Worm (Caenorhabditis elegans) whole organism, L4/young adult: ENCODE results near the gene M02F4.1.

Experiments used
- W03F9.2 ChIP-seq: fragments of 150-350 bp; optimal IDR thresholded peaks from 2 replicates; lab custom pipeline; 2014; ENCODE audit warnings: missing biosample characterization, missing genetic modification characterization
- dao-5 ChIP-seq: sonication (generic microtip); optimal IDR thresholded peaks from 2 replicates; lab custom pipeline; 2016; ENCODE audit warnings: missing genotype, missing genetic modification characterization, moderate library complexity, missing compliant biosample characterization
- him-1 ChIP-seq: sonication (generic microtip); optimal IDR thresholded peaks from 2 replicates; lab custom pipeline; 2016; ENCODE audit warnings: missing genotype, missing genetic modification reagents, missing genetic modification characterization, missing compliant biosample characterization

The M02F4.1 gene

ce11 chrX:3029030-3029429, at the start of gene M02F4.1:
M02F4.1 (minus strand) TSS chrX:3029130.
- TF ChIP-seq W03F9.2 (tag; lab: Kevin White, UChicago) (no peak), him-1 (tag; lab: Kevin White, UChicago) (no peak), dao-5 (no peak)

DNA sequence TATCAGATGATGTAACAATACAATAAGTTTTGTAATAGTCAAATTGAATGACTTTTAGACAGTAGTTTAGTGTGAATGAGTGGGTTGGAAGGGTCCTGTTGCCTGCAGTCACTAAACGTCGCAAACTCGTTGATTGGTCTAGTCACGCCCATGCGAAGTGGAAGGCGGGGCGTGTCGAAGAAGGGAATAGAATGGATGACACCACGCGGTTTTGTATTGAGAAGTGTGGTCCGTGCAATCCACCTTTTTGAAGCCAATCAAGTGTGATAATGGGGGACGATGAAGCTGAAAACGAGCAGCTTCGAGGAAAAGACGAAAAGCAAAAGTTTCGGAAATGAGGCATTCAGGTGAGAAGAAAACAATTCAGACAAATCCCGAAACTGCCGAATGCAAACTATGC, 41.4 kb upstream of the M02F4.1 start, which contains the start of gene ceh-31:
TSS of gene ceh-31 (minus strand) at position 101 of the 400 bp plus-strand sequence.
- TF ChIP-seq dao-5 (no peak), him-1 (tag; lab: Kevin White, UChicago) (no peak), W03F9.2 (tag; lab: Kevin White, UChicago) (no peak)

ce11 chrX:3067052-3067451, 38.1 kb upstream of the M02F4.1 start:
- no peak for TF ChIP-seq dao-5
- no peak for TF ChIP-seq W03F9.2 (tag; lab: Kevin White, UChicago)
- no peak for TF ChIP-seq him-1 (tag; lab: Kevin White, UChicago)

DNA sequence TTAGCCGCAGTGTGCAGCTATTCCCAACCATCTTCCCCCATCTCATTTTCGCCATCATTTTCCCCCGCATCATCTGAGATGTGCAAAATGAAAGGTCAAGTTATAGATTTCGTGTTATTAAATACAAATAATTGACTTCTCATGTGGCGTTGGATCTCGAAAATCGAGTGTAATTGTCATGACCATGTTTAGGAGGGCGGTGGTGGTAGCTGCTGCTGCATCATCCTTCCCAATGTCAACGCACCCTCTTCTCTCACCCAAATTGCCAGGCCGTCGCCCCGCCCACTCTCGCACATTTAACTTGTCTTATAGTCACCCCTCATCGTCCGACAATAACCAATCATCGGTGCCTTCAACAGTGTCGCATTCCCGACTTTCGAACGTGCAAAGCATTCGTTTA, 34.3 kb upstream of the M02F4.1 start, which contains the start of gene ceh-30:
TSS of gene ceh-30 (plus strand) at position 301 of the 400 bp plus-strand sequence.
- TF ChIP-seq him-1 (tag; lab: Kevin White, UChicago) (no peak), W03F9.2 (tag; lab: Kevin White, UChicago) (no peak), dao-5 (no peak)

ce11 chrX:3061698-3062097, 32.8 kb upstream of the M02F4.1 start:
- TF ChIP-seq dao-5: no peak
- no peak for TF ChIP-seq W03F9.2 (tag; lab: Kevin White, UChicago)
- TF ChIP-seq him-1 (tag; lab: Kevin White, UChicago): no peak

ce11 chrX:3059299-3059698, 30.4 kb upstream of the M02F4.1 start, which contains the start of gene rsef-1:
rsef-1 (minus strand) TSS chrX:3059399.
- TF ChIP-seq him-1 (tag; lab: Kevin White, UChicago): no peak
- no peak for TF ChIP-seq W03F9.2 (tag; lab: Kevin White, UChicago)
- no peak for TF ChIP-seq dao-5

- TF ChIP-seq him-1 (tag; lab: Kevin White, UChicago) (no peak), W03F9.2 (tag; lab: Kevin White, UChicago) (no peak), dao-5 (no peak)
Measured at ce11 chrX:3057656-3058055, 28.7 kb upstream of the M02F4.1 start.

- TF ChIP-seq W03F9.2 (tag; lab: Kevin White, UChicago) (no peak), dao-5 (no peak), him-1 (tag; lab: Kevin White, UChicago) (no peak)
Measured at ce11 chrX:3056098-3056497, 27.2 kb upstream of the M02F4.1 start.

DNA sequence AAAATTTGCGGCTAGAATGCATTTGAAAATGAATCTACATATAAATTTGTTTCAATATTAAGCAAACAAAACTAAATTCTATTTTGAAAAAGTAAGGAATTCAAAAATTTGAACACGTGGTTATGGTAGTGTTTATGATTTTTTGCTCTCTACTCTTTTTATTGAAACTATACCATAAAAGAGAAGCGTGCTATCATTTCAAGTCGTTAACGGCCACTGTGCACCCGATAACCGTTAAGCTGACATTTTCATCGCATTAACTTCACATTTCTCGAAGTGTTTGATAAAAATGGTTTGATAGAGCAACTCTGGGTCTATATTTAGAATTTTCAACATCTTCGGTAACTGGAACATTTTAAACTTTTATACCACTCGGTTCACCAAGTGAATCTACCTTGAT, 25.9 kb upstream of the M02F4.1 start, which contains the start of gene twk-26:
TSS of gene twk-26 (minus strand) at position 23 of the 400 bp plus-strand sequence.
- TF ChIP-seq dao-5 (no peak), W03F9.2 (tag; lab: Kevin White, UChicago) (no peak), him-1 (tag; lab: Kevin White, UChicago) (no peak)

- no peak for TF ChIP-seq him-1 (tag; lab: Kevin White, UChicago)
- no peak for TF ChIP-seq dao-5
- TF ChIP-seq W03F9.2 (tag; lab: Kevin White, UChicago): no peak
Measured at ce11 chrX:3054394-3054793, 25.5 kb upstream of the M02F4.1 start.

ce11 chrX:3051315-3051993, 22.5 kb upstream of the M02F4.1 start:
- no peak for TF ChIP-seq him-1 (tag; lab: Kevin White, UChicago)
- TF ChIP-seq dao-5: no peak
- no peak for TF ChIP-seq W03F9.2 (tag; lab: Kevin White, UChicago)

DNA sequence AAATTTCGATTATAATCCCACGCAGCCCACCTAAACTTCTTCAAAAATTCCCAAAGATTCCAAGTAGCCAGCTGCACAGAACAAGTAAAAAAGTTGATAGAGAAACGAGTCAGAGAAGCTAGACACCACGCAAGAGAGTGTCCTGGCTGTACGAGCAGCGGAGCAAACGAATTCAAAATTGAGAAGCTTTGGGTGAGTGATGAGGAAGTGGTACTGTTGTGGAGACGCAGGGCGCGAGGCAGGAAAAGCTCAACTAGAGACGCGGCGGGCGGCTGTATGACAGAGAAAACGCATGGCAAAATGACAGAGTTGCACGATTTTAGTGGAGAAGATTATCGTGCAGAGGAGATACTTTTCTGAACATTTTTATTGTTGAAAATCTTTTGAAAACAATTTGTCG, 20.3 kb upstream of the M02F4.1 start:
- TF ChIP-seq him-1 (tag; lab: Kevin White, UChicago) (peak; percentile 75), W03F9.2 (tag; lab: Kevin White, UChicago) (no peak)

DNA sequence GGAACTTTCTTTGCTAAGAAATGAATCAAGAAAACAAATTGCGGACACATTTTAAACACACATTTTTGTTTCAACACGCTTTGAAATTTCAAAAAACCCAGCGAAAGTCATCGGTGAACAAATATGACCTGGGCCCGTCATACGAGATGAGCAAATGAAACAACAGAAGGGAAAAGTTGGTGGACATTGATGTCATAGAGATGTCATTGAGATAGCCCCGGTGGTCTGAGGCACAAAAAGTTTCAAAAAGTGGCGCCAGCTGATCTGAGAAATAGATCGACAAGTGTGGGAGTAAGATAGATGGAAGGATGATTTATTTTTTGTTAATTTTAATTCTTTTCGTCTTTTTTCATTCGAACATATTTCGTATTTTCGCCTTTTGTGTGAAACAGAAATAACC, 19.8 kb upstream of the M02F4.1 start:
- TF ChIP-seq W03F9.2 (tag; lab: Kevin White, UChicago) (no peak), dao-5 (no peak), him-1 (tag; lab: Kevin White, UChicago) (no peak)

ce11 chrX:3047224-3047623, 18.3 kb upstream of the M02F4.1 start:
- TF ChIP-seq W03F9.2 (tag; lab: Kevin White, UChicago) (no peak), dao-5 (no peak), him-1 (tag; lab: Kevin White, UChicago) (no peak)

- TF ChIP-seq dao-5: no peak
- TF ChIP-seq W03F9.2 (tag; lab: Kevin White, UChicago): no peak
- no peak for TF ChIP-seq him-1 (tag; lab: Kevin White, UChicago)
Measured at ce11 chrX:3045466-3045865, 16.5 kb upstream of the M02F4.1 start, which contains the start of gene cnnm-3. cnnm-3 (minus strand) TSS chrX:3045847.
